Fruit fly (Drosophila melanogaster): ENCODE results near the gene CG14034.

- TF ChIP-seq CG32264 (GFP tag; optimal IDR thresholded peaks at IDR 0.05) = no peak
- no peak for TF ChIP-seq h (GFP tag; optimal IDR thresholded peaks at IDR 0.05)
- no peak for TF ChIP-seq br (GFP tag; optimal IDR thresholded peaks at IDR 0.05)
Observed at dm6 chr2L:5234714-5235298, 18.5 kb upstream of the CG14034 start.

Data from whole organism, wandering third instar larva.